Fruit fly (Drosophila melanogaster) whole organism, pupa: ENCODE results near the gene smg.

Experiments used
- CG10348 ChIP-seq: fragments of 200-800 bp; sonication (Bioruptor generic); IDR thresholded peaks from 2 replicates; pipeline ENCODE4 v1.3.6; 2022; ENCODE audit warnings: missing biosample characterization, missing genetic modification characterization
- CG12605 ChIP-seq: fragments of 200-800 bp; sonication (Bioruptor generic); IDR thresholded peaks from 2 replicates; pipeline ENCODE4 v1.3.6; 2022; ENCODE audit warnings: missing biosample characterization, missing genetic modification characterization
- CG13204 ChIP-seq: fragments of 200-800 bp; sonication (Bioruptor generic); optimal IDR thresholded peaks from 2 replicates; lab custom pipeline; 2018; ENCODE audit warnings: missing biosample characterization, mild to moderate bottlenecking, missing genetic modification characterization, moderate library complexity
- CG14655 ChIP-seq: fragments of 200-800 bp; sonication (Bioruptor generic); optimal IDR thresholded peaks from 3 replicates; lab custom pipeline; 2017; ENCODE audit warnings: mild to moderate bottlenecking, missing biosample characterization, missing genetic modification reagents, missing genetic modification characterization
- CG15710 ChIP-seq: fragments of 200-800 bp; sonication (Bioruptor generic); optimal IDR thresholded peaks from 2 replicates; lab custom pipeline; 2018; ENCODE audit warnings: missing biosample characterization, mild to moderate bottlenecking, missing genetic modification characterization, moderate library complexity
- CG17806 ChIP-seq: fragments of 200-800 bp; sonication (Bioruptor generic); optimal IDR thresholded peaks from 2 replicates; lab custom pipeline; 2018; ENCODE audit warnings: missing biosample characterization, mild to moderate bottlenecking, missing genetic modification characterization, moderate library complexity
- CG32121 ChIP-seq: fragments of 200-800 bp; sonication (Bioruptor generic); IDR thresholded peaks from 2 replicates; pipeline ENCODE4 v1.3.6; 2022; ENCODE audit warnings: missing biosample characterization, missing genetic modification characterization
- CG34367 ChIP-seq: fragments of 200-800 bp; sonication (Bioruptor generic); optimal IDR thresholded peaks from 2 replicates; lab custom pipeline; 2018; ENCODE audit warnings: missing biosample characterization, mild to moderate bottlenecking, missing genetic modification characterization
- CG4496 ChIP-seq: fragments of 200-800 bp; sonication (Bioruptor generic); IDR thresholded peaks from 3 replicates; pipeline ENCODE4 v1.3.6; 2022; ENCODE audit warnings: missing biosample characterization, missing genetic modification characterization
- CG8159 ChIP-seq: fragments of 200-800 bp; sonication (Bioruptor generic); optimal IDR thresholded peaks from 3 replicates; lab custom pipeline; 2018; ENCODE audit warnings: missing biosample characterization, mild to moderate bottlenecking, missing genetic modification characterization, moderate library complexity
- CG8301 ChIP-seq: fragments of 200-800 bp; sonication (Bioruptor generic); optimal IDR thresholded peaks from 2 replicates; lab custom pipeline; 2018; ENCODE audit warnings: missing biosample characterization, mild to moderate bottlenecking, missing genetic modification characterization
- CG9948 ChIP-seq: fragments of 200-800 bp; sonication (Bioruptor generic); optimal IDR thresholded peaks from 2 replicates; lab custom pipeline; 2018; ENCODE audit warnings: missing biosample characterization, mild to moderate bottlenecking, missing genetic modification characterization, moderate library complexity
- D1 ChIP-seq: fragments of 200-800 bp; sonication (Bioruptor generic); optimal IDR thresholded peaks from 2 replicates; lab custom pipeline; 2018; ENCODE audit warnings: missing biosample characterization, mild to moderate bottlenecking, missing genetic modification characterization, moderate library complexity
- EcR ChIP-seq: fragments of 200-800 bp; sonication (Bioruptor generic); optimal IDR thresholded peaks from 3 replicates; lab custom pipeline; 2019; ENCODE audit warnings: missing biosample characterization, missing genetic modification characterization, mild to moderate bottlenecking, moderate library complexity, missing genetic modification reagents
- Ets98B ChIP-seq: fragments of 200-800 bp; sonication (Bioruptor generic); IDR thresholded peaks from 2 replicates; pipeline ENCODE4 v1.3.6; 2022; ENCODE audit warnings: missing biosample characterization, missing genetic modification characterization
- Pif1A ChIP-seq: fragments of 200-800 bp; sonication (Bioruptor generic); optimal IDR thresholded peaks from 3 replicates; lab custom pipeline; 2016; ENCODE audit warnings: missing biosample characterization, missing genetic modification characterization
- Pif1B ChIP-seq: fragments of 200-800 bp; sonication (Bioruptor generic); optimal IDR thresholded peaks from 3 replicates; lab custom pipeline; 2016; ENCODE audit warnings: missing biosample characterization, missing genetic modification characterization
- Snoo ChIP-seq: fragments of 200-800 bp; sonication (Bioruptor generic); optimal IDR thresholded peaks from 3 replicates; lab custom pipeline; 2017; ENCODE audit warnings: missing biosample characterization, mild to moderate bottlenecking, missing genetic modification characterization, inconsistent platforms
- fd96Ca ChIP-seq: fragments of 200-800 bp; sonication (Bioruptor generic); IDR thresholded peaks from 3 replicates; pipeline ENCODE4 v1.3.6; 2022; ENCODE audit warnings: missing biosample characterization, missing genetic modification characterization
- gl ChIP-seq: fragments of 200-800 bp; sonication (Bioruptor generic); optimal IDR thresholded peaks from 2 replicates; lab custom pipeline; 2018; ENCODE audit warnings: missing biosample characterization, mild to moderate bottlenecking, missing genetic modification characterization
- rn ChIP-seq: fragments of 200-800 bp; sonication (Bioruptor generic); IDR thresholded peaks from 2 replicates; pipeline ENCODE4 v1.3.6; 2022; ENCODE audit warnings: missing biosample characterization, missing genetic modification characterization

Gene smg

DNA sequence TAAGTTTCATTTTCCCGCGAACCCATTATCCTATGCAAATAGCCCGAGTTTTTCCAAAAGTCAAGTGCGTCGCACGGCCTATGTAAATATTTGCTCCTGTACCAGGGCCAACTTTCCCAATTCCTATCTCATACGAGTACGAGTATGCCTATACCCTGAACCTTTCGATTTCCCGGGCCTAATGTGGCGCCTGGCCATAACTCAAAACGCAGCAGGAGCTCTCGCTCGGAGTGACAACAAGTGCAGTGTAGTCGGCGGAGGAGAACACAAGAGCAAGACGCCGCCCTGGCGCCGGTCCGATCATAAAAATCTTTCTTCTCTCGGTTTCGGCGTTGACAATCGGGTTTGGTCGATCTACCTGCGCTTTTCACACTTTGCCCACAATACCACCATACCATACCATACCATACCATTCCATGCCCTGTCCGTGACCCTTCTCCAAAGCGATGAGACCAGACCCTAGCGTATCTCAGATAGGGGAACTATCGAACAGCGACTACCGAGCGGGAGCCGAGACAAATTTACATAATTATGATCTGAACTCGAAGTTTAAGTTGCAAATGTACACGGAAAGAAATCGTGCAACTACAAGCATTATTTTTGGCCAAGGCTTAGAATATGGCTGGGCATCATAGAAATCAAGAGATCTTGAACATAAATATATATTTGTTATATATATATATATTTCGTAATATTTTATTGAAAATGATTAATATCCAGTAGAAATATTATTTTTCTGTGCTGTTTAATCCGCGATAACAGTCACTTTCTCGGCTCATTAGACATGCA lies 44.6 kb upstream of the smg start:
- TF ChIP-seq CG9948 (no peak), CG32121 (GFP tag; lab: Robert Waterston, UW) (no peak)

DNA sequence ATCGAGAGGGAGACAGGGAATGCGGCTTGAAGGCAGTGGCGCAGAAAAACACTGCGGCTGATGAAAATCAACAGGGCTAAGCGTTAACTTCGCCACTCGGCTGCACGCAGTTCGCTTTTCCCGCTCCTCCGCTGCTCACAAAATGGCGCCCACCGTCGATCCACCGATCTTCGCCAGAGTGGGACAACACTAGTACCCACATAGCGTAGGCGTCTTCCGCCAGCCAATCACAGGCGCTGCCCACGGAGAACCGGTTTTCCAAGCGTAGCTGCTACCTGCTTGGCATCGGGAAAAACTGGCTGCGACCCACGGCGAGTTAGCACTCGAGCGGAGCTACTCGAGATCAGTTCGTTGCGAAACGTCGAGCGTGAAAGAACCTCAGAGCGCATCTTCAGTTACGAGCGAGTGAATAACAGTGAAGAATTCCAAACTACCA lies 43.3 kb upstream of the smg start, which contains the start of gene Doc1:
Gene Doc1, plus strand, starts transcription at position 334 of the 436 bp plus-strand sequence.
- TF ChIP-seq CG8159 (tag; lab: Kevin White, UChicago) (no peak), CG12605 (GFP tag; lab: Robert Waterston, UW) (no peak), CG17806 (no peak), Pif1A (GFP tag; lab: Kevin White, UChicago) (no peak), fd96Ca (GFP tag; lab: Robert Waterston, UW) (no peak), CG9948 (no peak)

DNA sequence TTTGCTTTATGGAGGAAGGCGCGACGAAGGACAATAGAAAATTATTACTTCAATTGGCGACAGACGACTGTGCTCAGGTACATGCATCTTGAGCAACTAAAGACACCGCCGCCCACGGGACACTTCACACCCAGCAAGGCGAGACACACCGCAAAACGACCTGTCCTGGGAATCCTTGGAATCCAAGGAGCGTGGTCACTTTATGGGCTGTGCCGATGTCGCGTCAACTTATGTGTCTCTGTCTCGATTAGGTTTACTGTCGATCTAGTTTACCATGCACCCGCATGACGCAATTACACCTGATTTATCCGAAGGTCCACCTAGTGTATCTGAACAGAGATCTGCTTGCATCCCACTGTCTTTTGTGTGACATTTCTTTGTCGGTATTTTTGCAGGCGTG lies 41.4 kb upstream of the smg start:
- no peak for TF ChIP-seq CG4496
- TF ChIP-seq CG14655, result no peak
- no peak for TF ChIP-seq CG10348 (GFP tag; lab: Robert Waterston, UW)
- no peak for TF ChIP-seq CG15710 (tag; lab: Kevin White, UChicago)
- TF ChIP-seq Ets98B (GFP tag; lab: Robert Waterston, UW), result no peak
- TF ChIP-seq CG34367 (tag; lab: Kevin White, UChicago), result no peak
- no peak for TF ChIP-seq CG13204 (GFP tag; lab: Kevin White, UChicago)
- no peak for TF ChIP-seq CG8159 (tag; lab: Kevin White, UChicago)
- TF ChIP-seq CG12605 (GFP tag; lab: Robert Waterston, UW), result no peak
- no peak for TF ChIP-seq CG17806
- no peak for TF ChIP-seq EcR (GFP tag; lab: Kevin White, UChicago)
- TF ChIP-seq Snoo (tag; lab: Kevin White, UChicago), result no peak
- TF ChIP-seq gl (tag; lab: Kevin White, UChicago), result no peak
- TF ChIP-seq Pif1A (GFP tag; lab: Kevin White, UChicago), result no peak
- TF ChIP-seq CG32121 (GFP tag; lab: Robert Waterston, UW), result no peak

DNA sequence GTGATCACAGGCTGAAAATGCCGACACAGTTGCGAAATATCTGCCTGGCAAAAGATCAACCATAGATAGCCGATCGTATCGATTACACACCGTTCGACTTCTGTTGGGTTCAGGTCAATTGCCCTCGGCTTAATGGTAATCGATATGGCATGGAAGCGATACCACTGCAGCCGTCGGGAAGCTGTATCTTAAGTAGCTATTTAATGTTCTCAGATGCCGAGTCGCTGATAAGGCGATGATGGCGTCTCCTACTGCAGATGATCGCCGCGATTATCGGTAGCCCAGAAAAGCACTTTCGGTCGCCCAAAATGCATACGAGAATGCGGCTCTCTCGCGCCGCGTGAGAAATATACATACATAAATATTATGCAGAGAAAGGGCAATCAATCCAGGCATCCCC lies 39.8 kb upstream of the smg start:
- TF ChIP-seq gl (tag; lab: Kevin White, UChicago), result no peak
- TF ChIP-seq Ets98B (GFP tag; lab: Robert Waterston, UW), result no peak
- no peak for TF ChIP-seq CG32121 (GFP tag; lab: Robert Waterston, UW)
- TF ChIP-seq CG13204 (GFP tag; lab: Kevin White, UChicago), result no peak

DNA sequence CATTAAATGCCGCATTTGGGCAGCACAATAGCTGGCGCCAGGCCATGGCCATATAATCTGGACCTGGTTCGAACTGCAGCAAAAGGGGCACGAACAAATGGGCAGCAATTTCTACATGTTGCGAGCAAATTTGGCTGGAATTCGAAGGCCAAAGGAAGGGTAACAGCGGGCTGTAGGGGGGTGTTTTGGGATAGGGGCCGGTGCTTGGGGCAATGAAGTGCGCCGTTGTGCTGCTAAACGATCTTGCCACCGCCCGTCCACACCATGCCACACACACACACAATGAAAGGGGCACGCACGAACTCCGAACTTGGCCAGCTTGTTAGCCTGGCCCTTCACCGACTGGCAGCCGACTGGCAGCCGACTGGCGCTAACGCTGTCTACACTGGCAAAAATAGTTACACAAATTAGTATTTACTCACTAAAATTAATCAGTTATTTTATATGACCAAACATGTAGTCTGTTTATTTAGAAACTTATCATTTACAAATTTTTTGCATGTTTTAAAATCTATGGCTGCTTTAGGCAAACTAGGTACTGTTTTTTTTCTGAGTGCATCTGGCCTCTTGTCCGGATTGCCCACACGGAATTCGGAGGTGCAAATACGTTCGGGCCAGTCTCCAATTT lies 36.3 kb upstream of the smg start:
- TF ChIP-seq CG32121 (GFP tag; lab: Robert Waterston, UW) (no peak), CG12605 (GFP tag; lab: Robert Waterston, UW) (no peak; the same call in 1 of the 2 replicates), gl (tag; lab: Kevin White, UChicago) (peak; percentile 61), CG13204 (GFP tag; lab: Kevin White, UChicago) (no peak), CG8301 (peak; percentile 61), rn (GFP tag; lab: Robert Waterston, UW) (no peak), D1 (peak; percentile 20), fd96Ca (GFP tag; lab: Robert Waterston, UW) (no peak), CG15710 (tag; lab: Kevin White, UChicago) (peak; percentile 32), CG4496 (0 out of 3 replicates have a peak, but pooled peaks have one; percentile 28), CG17806 (peak; percentile 79), Pif1A (GFP tag; lab: Kevin White, UChicago) (peak; percentile 21), CG34367 (tag; lab: Kevin White, UChicago) (no peak), CG10348 (GFP tag; lab: Robert Waterston, UW) (no peak), CG9948 (peak; percentile 74), CG14655 (peak; percentile 59), Snoo (tag; lab: Kevin White, UChicago) (peak; percentile 50), EcR (GFP tag; lab: Kevin White, UChicago) (no peak), Ets98B (GFP tag; lab: Robert Waterston, UW) (no peak), Pif1B (GFP tag; lab: Kevin White, UChicago) (peak; percentile 15), CG8159 (tag; lab: Kevin White, UChicago) (peak; percentile 84)

DNA sequence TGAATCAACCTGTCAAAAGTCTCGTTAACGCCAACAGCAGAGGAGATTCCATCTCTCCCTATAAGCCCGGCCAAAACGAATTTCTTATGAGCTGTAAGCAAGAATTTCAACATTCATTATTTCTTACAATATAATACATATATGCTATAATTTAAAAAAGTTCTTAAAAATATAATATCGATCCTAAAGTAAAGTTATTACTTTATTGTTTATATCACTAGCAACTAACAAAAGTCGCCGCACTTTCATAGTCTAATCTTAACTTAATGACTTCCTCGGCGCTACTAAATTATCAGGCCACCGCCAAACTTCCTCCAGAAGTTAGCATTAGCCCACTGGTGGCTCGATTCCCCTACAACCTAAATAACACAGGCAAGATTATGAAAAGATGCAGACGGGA lies 35.7 kb upstream of the smg start:
- TF ChIP-seq D1 (no peak), Ets98B (GFP tag; lab: Robert Waterston, UW) (no peak), EcR (GFP tag; lab: Kevin White, UChicago) (no peak), CG8159 (tag; lab: Kevin White, UChicago) (peak; percentile 68), CG34367 (tag; lab: Kevin White, UChicago) (peak; percentile 20), Snoo (tag; lab: Kevin White, UChicago) (peak; percentile 60), CG13204 (GFP tag; lab: Kevin White, UChicago) (no peak), CG8301 (no peak), CG15710 (tag; lab: Kevin White, UChicago) (peak; percentile 52), CG14655 (peak; percentile 39), Pif1B (GFP tag; lab: Kevin White, UChicago) (peak; percentile 28), CG17806 (peak; percentile 20), rn (GFP tag; lab: Robert Waterston, UW) (no peak), CG9948 (peak; percentile 54), CG12605 (GFP tag; lab: Robert Waterston, UW) (no peak)
